Worm (Caenorhabditis elegans): ENCODE measurements around the gene clec-74.

Gene clec-74

ce11 chrIV:4004221-4004620 lies 47.4 kb downstream of the clec-74 start:
- TF ChIP-seq ceh-28 (tag; optimal IDR thresholded peaks at IDR 0.05) (no peak), mdl-1 (tag; optimal IDR thresholded peaks at IDR 0.05) (no peak), ZK546.5 (tag; optimal IDR thresholded peaks at IDR 0.05) (no peak), elt-1 (tag; optimal IDR thresholded peaks at IDR 0.05) (no peak), elt-3 (tag; optimal IDR thresholded peaks at IDR 0.05) (no peak), elt-2 (tag; optimal IDR thresholded peaks at IDR 0.05) (no peak)

- TF ChIP-seq nhr-237 (tag; optimal IDR thresholded peaks at IDR 0.05) (no peak), fkh-10 (GFP tag; optimal IDR thresholded peaks at IDR 0.05) (peak; percentile 61), nhr-76 (tag; optimal IDR thresholded peaks at IDR 0.05) (no peak), fos-1 (tag; optimal IDR thresholded peaks at IDR 0.05) (no peak)
These were observed 48.4 kb downstream of the clec-74 start for ce11 chrIV:4005166-4005565.

- no peak for TF ChIP-seq egl-5 (tag; optimal IDR thresholded peaks at IDR 0.05)
These were observed 50.9 kb downstream of the clec-74 start, which contains the start of gene W02C12.2 for ce11 chrIV:4007697-4008096. Gene W02C12.2, minus strand, starts transcription at chrIV:4007973.

ce11 chrIV:4008440-4008839 lies 51.6 kb downstream of the clec-74 start:
- TF ChIP-seq eor-1 (tag; optimal IDR thresholded peaks at IDR 0.05) (no peak), ztf-11 (tag; optimal IDR thresholded peaks at IDR 0.05) (no peak), lin-15B (tag; optimal IDR thresholded peaks at IDR 0.05) (no peak), nhr-77 (tag; optimal IDR thresholded peaks at IDR 0.05) (no peak), ceh-16 (tag; optimal IDR thresholded peaks at IDR 0.05) (no peak), elt-3 (tag; optimal IDR thresholded peaks at IDR 0.05) (no peak), nhr-11 (tag; optimal IDR thresholded peaks at IDR 0.05) (no peak), unc-39 (tag; optimal IDR thresholded peaks at IDR 0.05) (no peak)

Data from whole organism, L3 larva.